Worm (Caenorhabditis elegans) whole organism, early embryonic: ENCODE data around the gene F47B8.8.

Experiments
- F13C5.2 ChIP-seq: sonication (generic microtip); optimal IDR thresholded peaks from 2 replicates; lab custom pipeline; 2017; ENCODE audit warnings: mild to moderate bottlenecking, missing genetic modification characterization, inconsistent platforms, missing compliant biosample characterization
- aly-1 ChIP-seq: sonication (generic microtip); optimal IDR thresholded peaks from 2 replicates; lab custom pipeline; 2016; ENCODE audit warnings: missing genetic modification characterization, missing compliant biosample characterization
- ama-1 ChIP-seq: fragments of 150-350 bp; optimal IDR thresholded peaks from 2 replicates; lab custom pipeline; 2014
- ets-7 ChIP-seq: sonication (generic microtip); optimal IDR thresholded peaks from 2 replicates; lab custom pipeline; 2016; ENCODE audit warnings: missing genotype, missing genetic modification characterization, missing compliant biosample characterization
- flt-1 ChIP-seq: fragments of 200-800 bp; sonication (Bioruptor generic); IDR thresholded peaks from 2 replicates; pipeline ENCODE4 v1.3.6; 2022; ENCODE audit warnings: missing genetic modification characterization, missing compliant biosample characterization
- hmbx-1 ChIP-seq: sonication (generic microtip); optimal IDR thresholded peaks from 2 replicates; lab custom pipeline; 2016; ENCODE audit warnings: mild to moderate bottlenecking, missing genetic modification characterization, missing compliant biosample characterization
- hmg-4 ChIP-seq: fragments of 200-800 bp; sonication (Bioruptor generic); optimal IDR thresholded peaks from 2 replicates; lab custom pipeline; 2018; ENCODE audit warnings: mild to moderate bottlenecking, missing genetic modification characterization, missing compliant biosample characterization
- pes-1 ChIP-seq: fragments of 200-800 bp; sonication (Bioruptor generic); IDR thresholded peaks from 2 replicates; pipeline ENCODE4 v1.3.6; 2022; ENCODE audit warnings: missing genetic modification reagents, missing genetic modification characterization, missing compliant biosample characterization
- scrt-1 ChIP-seq: fragments of 200-800 bp; sonication (Bioruptor generic); IDR thresholded peaks from 2 replicates; pipeline ENCODE4 v1.3.6; 2022; ENCODE audit warnings: missing genetic modification characterization, missing compliant biosample characterization
- sea-1 ChIP-seq: fragments of 200-800 bp; sonication (Bioruptor generic); conservative IDR thresholded peaks from 2 replicates; pipeline ENCODE4 v1.3.6; 2022; ENCODE audit warnings: missing genetic modification characterization, missing compliant biosample characterization
- tbx-37 ChIP-seq: fragments of 200-800 bp; sonication (Bioruptor generic); conservative IDR thresholded peaks from 2 replicates; pipeline ENCODE4 v1.3.6; 2022; ENCODE audit warnings: missing genetic modification reagents, missing genetic modification characterization, missing compliant biosample characterization
- tra-4 ChIP-seq: sonication (generic microtip); optimal IDR thresholded peaks from 2 replicates; lab custom pipeline; 2017; ENCODE audit warnings: missing genetic modification characterization, missing compliant biosample characterization

ce11 chrV:14351629-14352028, 20.1 kb downstream of the F47B8.8 start, which contains the start of gene vha-13:
- TF ChIP-seq tra-4 (tag; lab: Kevin White, UChicago) = no peak
- no peak for TF ChIP-seq scrt-1 (GFP tag; lab: Robert Waterston, UW)
- TF ChIP-seq ama-1 (lab: Kevin White, UChicago) = no peak
- TF ChIP-seq tbx-37 (GFP tag; lab: Robert Waterston, UW) = no peak
- no peak for TF ChIP-seq hmg-4 (GFP tag; lab: Kevin White, UChicago)
- no peak for TF ChIP-seq F13C5.2 (tag; lab: Kevin White, UChicago)
- TF ChIP-seq flt-1 (GFP tag; lab: Robert Waterston, UW) = no peak
- no peak for TF ChIP-seq pes-1 (GFP tag; lab: Robert Waterston, UW)
- no peak for TF ChIP-seq ets-7 (tag; lab: Kevin White, UChicago)
- TF ChIP-seq hmbx-1 (tag; lab: Kevin White, UChicago) = no peak
- no peak for TF ChIP-seq aly-1 (tag; lab: Kevin White, UChicago)
- no peak for TF ChIP-seq sea-1 (GFP tag; lab: Robert Waterston, UW)
